Fruit fly (Drosophila melanogaster) Kc167 (cell line): ENCODE measurements around the gene CG6051.

Source experiments
- Myc ChIP-seq: fragments of >200 bp; optimal IDR thresholded peaks from 2 replicates; lab custom pipeline; 2017; ENCODE audit warnings: missing external identifiers
- Sin3A ChIP-seq: fragments of >200 bp; optimal IDR thresholded peaks from 2 replicates; lab custom pipeline; 2018; ENCODE audit warnings: missing external identifiers
- h ChIP-seq: fragments of >200 bp; optimal IDR thresholded peaks from 3 replicates; lab custom pipeline; 2018; ENCODE audit warnings: missing external identifiers
- insv ChIP-seq: fragments of >200 bp; optimal IDR thresholded peaks from 3 replicates; lab custom pipeline; 2018; ENCODE audit warnings: missing external identifiers
- psq ChIP-seq: fragments of >200 bp; optimal IDR thresholded peaks from 2 replicates; lab custom pipeline; 2017; ENCODE audit warnings: missing external identifiers
- ttk ChIP-seq: sonication (Bioruptor generic); optimal IDR thresholded peaks from 2 replicates; lab custom pipeline; 2017; ENCODE audit warnings: missing external identifiers

CG6051 gene

DNA sequence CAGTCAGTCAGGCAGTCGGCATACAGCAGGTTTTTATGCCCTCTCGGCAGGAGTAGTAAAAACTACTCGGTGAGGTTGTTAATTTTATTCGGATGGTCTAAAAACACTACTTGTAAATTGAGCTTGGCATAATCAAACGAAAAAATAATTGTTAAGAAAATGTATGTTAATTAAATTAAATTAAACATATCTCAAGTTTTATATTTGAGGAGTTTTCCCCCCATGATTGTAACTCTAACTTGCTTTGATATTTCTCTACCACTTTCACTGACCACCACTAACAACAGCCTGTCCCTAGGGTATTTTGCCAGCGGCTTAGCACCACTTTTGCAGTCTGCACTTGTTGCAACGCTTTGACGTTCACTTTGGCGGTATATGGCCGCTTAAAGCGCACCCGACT lies 24.8 kb upstream of the CG6051 start:
- TF ChIP-seq Myc (lab: Kevin White, UChicago) (no peak), Sin3A (lab: Kevin White, UChicago) (no peak), h (lab: Kevin White, UChicago) (no peak), insv (no peak), psq (lab: Kevin White, UChicago) (no peak), ttk (lab: Kevin White, UChicago) (no peak)

DNA sequence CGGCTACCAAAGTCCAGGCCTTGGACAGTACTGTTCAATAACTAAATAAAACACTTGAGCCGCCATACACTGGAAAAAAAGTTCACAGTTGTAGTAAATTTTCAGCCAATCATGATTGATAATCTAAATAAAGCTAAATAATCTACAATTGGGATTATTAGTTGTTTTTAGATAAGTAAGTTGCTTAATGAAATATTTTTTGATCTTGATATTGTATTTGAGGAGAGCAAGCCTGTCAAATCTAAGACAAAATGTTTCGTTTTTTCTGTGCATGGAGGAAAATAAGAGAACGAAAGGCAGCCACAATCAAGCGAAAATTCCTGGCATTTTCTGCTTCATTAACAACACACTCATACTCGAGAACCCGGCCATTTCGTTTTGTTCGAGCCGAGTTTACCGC lies 20.3 kb upstream of the CG6051 start:
- TF ChIP-seq insv = no peak

DNA sequence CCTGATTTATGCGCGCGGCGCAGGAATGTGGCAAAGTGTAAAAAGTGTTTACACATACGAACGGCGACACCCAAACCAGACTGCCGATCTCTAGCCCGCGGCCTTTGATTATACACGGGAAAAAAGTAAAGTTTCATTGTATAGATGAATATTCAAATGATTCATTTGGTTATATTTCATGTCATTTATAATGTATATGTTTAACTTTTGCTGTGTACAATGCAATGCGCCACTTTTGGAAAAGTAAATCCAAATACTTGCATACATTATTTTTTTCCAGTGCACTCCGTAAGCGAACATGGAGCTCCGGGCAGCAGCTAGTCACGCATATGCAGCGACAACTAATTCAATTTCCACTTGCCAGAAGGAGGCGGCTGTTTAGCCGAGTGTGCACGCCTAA lies 16.5 kb upstream of the CG6051 start:
- TF ChIP-seq psq (lab: Kevin White, UChicago) (no peak), insv (no peak), h (lab: Kevin White, UChicago) (no peak), ttk (lab: Kevin White, UChicago) (no peak), Sin3A (lab: Kevin White, UChicago) (no peak), Myc (lab: Kevin White, UChicago) (no peak)

DNA sequence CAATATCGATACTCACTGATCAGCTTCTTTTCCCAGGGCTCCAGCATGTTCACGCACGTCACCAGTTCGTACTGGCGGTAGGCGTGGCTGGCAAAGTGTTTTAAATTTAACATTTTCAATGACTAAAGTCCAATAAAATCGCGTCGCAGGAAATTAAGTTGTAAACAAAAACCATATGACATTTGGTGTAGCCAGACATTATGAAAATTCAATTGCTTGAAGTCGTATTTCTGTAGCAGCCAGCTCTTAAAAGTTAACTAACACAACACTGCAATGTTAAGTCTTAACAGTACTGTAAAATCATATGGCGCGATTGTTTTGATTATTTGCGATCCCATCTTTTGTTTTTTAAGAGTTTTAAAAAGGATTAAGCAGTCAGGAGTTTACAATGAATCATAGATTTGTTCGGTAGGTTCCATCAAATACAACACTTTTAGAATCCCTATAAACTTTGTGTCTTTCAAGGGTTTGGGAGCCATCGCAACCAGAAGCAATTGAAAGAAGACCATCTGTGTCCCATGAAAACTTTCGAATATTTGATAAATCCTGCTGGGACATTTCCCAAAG lies 14.6 kb upstream of the CG6051 start, which contains the start of the genes CG34293 and spn-D:
CG34293 (minus strand) TSS at position 160 of the 567 bp plus-strand sequence.
spn-D (plus strand) TSS at position 301 of the 567 bp plus-strand sequence.
- no peak for TF ChIP-seq h (lab: Kevin White, UChicago)
- TF ChIP-seq Sin3A (lab: Kevin White, UChicago) = no peak
- TF ChIP-seq insv = no peak
- TF ChIP-seq psq (lab: Kevin White, UChicago) = no peak
- no peak for TF ChIP-seq Myc (lab: Kevin White, UChicago)
- no peak for TF ChIP-seq ttk (lab: Kevin White, UChicago)

DNA sequence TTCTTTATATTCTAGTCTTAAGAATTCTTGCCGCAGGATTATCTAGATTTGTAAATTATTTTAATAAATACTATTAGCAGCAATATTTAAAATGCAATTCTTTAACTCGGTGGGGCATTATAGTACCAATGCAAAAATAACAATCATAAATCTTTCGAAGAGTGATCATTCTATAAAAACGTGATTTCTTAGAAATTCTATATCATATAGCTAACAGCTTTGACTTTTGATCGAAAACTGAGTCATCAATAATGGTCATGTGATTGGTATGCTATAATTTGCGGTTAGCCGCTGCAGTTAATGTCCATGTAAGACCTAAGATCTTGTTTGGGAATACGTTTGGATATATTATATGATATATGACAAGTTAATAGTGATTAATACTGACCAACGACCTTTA lies 12.0 kb upstream of the CG6051 start, which contains the start of gene ppk31:
ppk31 (plus strand) TSS at position 301 of the 400 bp plus-strand sequence.
- TF ChIP-seq h (lab: Kevin White, UChicago) = no peak
- TF ChIP-seq psq (lab: Kevin White, UChicago) = no peak
- no peak for TF ChIP-seq Myc (lab: Kevin White, UChicago)
- TF ChIP-seq insv = no peak
- no peak for TF ChIP-seq ttk (lab: Kevin White, UChicago)
- TF ChIP-seq Sin3A (lab: Kevin White, UChicago) = no peak

DNA sequence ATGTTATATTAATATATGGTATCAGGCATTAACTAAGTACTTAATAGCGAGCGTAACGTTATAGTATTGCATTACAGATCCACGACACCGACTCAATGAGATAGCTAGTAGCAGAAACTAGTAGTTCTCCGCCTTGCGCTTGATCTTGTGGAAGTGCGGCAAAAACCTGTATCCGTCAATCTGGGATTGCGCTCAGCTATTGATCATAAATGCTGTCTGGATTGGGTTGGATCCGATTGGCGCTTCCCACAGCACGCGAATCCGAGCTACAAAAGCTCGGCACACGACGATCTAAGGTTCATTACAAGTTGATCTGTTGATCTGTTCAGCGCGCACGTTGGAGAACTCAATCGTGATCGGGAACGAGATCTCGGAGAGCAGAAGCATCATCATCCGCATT lies 10.0 kb upstream of the CG6051 start, which contains the start of gene CG5909:
CG5909 (plus strand) TSS at position 301 of the 400 bp plus-strand sequence.
- no peak for TF ChIP-seq Sin3A (lab: Kevin White, UChicago)
- TF ChIP-seq psq (lab: Kevin White, UChicago) = no peak
- TF ChIP-seq insv = no peak
- no peak for TF ChIP-seq h (lab: Kevin White, UChicago)

DNA sequence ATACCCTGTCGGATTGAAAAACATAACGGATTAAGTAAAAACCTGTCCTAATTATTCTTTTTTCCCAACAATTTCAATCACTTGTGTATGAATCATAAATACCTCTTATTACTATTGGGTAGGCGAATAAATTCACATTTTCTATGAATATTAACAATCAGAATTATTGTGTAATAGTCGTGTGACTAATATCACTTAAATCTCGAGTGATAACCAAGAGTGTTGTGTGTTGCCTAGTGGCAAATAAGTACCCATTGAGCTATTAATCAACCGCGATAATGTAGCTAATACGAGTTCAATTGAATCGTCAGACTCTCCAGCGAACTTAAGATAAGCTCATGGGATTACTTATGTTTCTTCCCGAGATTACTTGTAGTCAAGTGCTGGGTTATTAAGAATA lies 9.0 kb upstream of the CG6051 start:
- TF ChIP-seq ttk (lab: Kevin White, UChicago) (no peak), Myc (lab: Kevin White, UChicago) (no peak), h (lab: Kevin White, UChicago) (no peak), psq (lab: Kevin White, UChicago) (no peak), insv (no peak), Sin3A (lab: Kevin White, UChicago) (no peak)

DNA sequence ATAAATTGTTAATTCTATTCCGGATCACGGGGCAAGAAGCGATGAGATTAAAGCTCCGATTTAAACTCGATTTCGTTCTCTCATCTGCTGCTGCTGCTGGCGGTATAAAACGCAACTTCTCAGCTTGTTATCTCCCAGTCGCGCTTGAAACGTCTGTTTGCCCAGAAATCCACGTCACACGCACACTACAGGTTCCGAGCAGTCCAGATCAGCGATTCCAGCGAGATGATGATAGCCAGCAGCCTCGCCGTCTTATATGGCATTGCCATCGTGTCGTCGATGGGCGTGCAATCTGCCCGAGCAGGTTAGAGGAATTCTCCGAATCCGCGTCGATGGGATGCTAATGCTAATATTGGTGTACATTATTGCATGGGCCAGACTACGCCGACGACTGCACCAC lies 6.9 kb upstream of the CG6051 start, which contains the start of gene grass:
grass (plus strand) TSS at position 135 of the 400 bp plus-strand sequence.
- TF ChIP-seq insv (no peak), Myc (lab: Kevin White, UChicago) (no peak), Sin3A (lab: Kevin White, UChicago) (no peak), h (lab: Kevin White, UChicago) (no peak), psq (lab: Kevin White, UChicago) (no peak), ttk (lab: Kevin White, UChicago) (no peak)

DNA sequence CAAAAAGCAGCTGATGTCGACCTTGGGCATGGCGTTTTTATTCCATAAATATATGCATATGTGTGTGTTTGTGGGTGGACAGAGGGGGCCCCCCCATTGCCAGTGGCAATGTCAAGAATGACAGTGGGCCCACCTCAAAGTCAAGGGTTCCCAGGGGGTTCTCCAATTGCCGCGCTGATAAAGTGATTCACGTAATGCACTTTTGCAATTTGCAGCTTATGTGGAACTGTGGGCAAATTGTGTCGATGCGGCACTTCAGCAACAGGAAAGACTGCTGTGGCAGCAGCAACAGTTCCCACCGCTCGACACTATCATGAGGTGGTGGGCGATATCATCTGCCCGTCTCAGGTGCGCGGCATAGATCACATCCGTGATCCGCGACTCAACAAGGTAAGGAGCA lies 3.1 kb upstream of the CG6051 start:
- TF ChIP-seq h (lab: Kevin White, UChicago) = no peak
- TF ChIP-seq Myc (lab: Kevin White, UChicago) = no peak
- TF ChIP-seq psq (lab: Kevin White, UChicago) = no peak
- TF ChIP-seq Sin3A (lab: Kevin White, UChicago) = no peak
- no peak for TF ChIP-seq ttk (lab: Kevin White, UChicago)
- TF ChIP-seq insv = no peak

DNA sequence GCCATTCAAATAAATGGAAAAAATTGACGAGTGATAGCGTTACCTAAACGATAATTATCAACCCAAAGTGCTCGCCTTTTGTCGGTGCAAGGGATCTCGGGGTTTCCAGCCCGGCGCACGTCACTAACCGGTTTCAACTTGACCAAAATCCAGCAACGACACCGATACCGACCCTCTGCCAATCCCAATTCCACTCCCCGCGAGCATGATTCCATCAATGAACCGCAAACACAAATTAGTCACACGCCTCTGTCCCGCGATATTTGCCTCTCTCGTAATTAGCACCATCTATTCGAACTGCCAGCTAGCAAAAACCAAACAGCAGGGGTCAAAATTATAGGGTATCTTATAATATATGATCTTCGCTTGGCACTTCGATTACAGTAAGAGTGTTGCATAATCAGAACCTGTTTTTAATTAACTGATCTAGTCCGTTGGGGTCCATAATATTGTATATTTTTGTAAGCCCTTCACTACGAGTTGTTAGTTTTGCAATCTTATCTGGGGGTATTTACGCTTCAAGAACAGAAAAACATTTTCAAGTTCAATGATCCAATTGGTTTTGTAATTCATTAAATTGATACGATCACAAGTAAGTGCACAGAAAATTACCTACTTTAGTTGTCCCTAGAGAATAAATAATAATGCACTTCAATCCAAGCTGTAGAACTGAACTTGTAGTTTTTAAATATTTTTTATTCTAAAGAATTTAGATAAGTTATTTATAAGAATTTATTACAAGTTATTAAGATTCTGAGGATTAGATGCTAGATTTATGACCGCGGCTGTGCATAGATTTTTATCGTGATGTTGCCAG lies 2.4 kb upstream of the CG6051 start:
- TF ChIP-seq Sin3A (lab: Kevin White, UChicago) (no peak), ttk (lab: Kevin White, UChicago) (no peak), h (lab: Kevin White, UChicago) (no peak), insv (no peak), psq (lab: Kevin White, UChicago) (no peak), Myc (lab: Kevin White, UChicago) (no peak)

DNA sequence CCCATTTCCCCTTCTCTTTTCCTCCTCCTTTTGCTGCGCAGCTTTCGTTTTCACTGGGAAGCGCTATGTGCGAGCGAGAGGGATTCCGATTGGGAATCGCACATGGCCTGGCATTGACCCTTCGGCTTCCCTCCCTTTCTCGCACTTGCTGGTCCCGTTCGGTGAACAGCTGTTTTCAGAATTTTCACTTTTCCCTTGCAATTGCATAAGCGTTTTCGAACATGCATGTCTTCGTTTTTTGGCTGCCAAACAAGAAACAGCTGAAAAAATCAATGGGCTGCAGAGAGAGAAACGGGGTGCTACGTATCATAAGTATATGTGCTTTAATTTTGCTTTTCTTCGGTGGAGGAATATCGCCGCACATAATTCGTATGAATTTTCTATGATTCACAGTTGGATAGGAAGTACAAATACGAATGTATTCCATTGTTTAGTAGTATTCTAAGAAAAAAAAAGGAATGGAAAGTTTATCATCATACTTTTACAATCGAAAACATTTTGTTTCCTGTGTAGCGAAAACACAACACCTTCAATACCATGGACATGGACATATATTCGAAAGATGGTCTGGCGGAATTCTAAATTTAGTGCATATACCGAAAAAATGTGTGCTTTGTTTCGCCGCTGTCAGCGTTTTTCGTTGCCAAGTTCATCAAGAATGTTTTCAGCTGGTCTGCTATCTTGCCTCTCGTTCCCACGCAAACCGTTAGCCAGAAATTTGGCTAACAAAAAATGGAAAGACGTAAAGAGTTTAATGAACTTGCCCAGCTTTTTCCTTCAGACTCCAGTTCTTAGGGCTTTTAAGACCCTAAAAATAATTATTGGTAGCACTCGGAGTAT lies 1.5 kb upstream of the CG6051 start:
- TF ChIP-seq ttk (lab: Kevin White, UChicago) = no peak
- TF ChIP-seq psq (lab: Kevin White, UChicago) = no peak
